Fruit fly (Drosophila melanogaster) S2 (cell line): ENCODE results near the gene CG8064.

Source experiments
- CG8478 ChIP-seq: fragments of >200 bp; optimal IDR thresholded peaks from 2 replicates; lab custom pipeline; 2018
- CTCF ChIP-seq, 2 experiments: fragments of >200 bp; optimal IDR thresholded peaks; 2 replicates each; lab custom pipeline; 2018

CG8064 gene

DNA sequence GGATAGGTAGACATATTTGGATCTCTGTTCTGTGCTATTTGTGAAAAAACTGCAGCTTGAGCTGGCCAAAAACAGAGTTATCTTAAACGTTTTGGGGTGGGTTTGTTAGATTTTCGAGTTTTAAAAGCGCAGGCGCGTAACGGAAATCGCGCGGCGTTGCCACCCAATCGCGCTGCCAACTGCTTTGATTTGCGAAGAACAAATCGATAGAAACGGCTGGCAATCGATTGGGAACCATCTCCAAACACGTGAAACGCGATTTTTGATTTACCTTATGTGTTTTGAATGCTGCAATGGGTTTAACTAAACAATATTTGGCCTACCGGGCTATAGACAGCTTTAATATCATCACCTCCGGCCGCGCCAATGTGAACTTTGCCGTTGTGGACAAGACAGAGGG lies at the start of gene CG8064, which contains the start of gene CG14312:
Gene CG8064 (plus strand): TSS at position 220 of the 400 bp plus-strand sequence.
Gene CG14312 (minus strand): TSS at position 88 of the 400 bp plus-strand sequence.
- peak; percentile 42 for TF ChIP-seq CTCF (optimal IDR thresholded peaks at IDR 0.05; lab: Kevin White, UChicago)
- TF ChIP-seq CG8478 (lab: Kevin White, UChicago) = no peak

DNA sequence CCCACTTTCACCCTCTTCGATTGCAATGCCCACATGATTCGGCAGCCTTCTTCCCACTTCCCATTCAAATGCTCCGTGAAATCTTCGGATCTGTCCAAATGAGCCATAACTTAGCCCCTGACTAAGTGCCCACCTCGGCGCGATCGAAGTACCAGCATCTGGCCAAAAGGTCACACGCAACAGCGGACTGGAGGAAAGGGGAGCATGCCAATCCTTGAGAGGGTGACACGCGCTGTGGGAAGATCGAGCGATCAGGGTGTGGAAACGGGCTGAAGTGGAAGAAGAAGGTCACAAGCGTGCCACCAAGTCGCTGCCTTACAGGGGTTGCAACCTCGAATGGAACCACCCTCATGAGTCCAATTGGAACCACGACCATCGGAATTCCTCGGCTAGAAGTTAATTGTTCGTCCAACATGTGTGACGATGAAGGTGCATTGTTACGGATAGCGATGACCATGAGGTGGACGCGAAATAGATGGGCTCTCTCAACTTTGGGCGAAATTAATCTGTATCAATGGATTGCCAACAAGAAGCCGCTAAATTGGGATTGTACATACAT lies 48.7 kb upstream of the CG8064 start:
- no peak for TF ChIP-seq CG8478 (lab: Kevin White, UChicago)
- TF ChIP-seq CTCF (optimal IDR thresholded peaks at IDR 0.05; lab: Kevin White, UChicago) = no peak

DNA sequence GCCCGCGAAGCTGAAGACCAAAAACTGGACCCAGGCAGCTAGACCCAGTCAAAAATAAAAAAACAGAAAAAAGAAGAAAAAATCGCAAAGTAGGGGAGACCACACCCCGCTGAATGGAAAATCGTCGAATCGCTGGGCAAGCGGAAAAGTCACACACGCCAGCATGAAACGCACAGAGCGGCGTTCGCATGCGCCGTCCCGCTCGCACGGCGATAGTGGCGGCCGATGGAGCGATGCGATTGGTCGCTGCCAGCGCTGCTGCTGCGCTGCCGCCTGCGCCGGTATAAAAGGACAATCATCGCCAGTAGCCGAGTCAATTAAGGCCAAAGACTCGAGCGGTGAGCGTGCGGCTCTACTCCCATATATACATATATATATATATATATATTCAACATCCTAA lies 47.6 kb upstream of the CG8064 start, which contains the start of gene repo:
Gene repo (plus strand): TSS at position 314 of the 400 bp plus-strand sequence.
- no peak for TF ChIP-seq CTCF (optimal IDR thresholded peaks at IDR 0.05; lab: Kevin White, UChicago)
- no peak for TF ChIP-seq CG8478 (lab: Kevin White, UChicago)

DNA sequence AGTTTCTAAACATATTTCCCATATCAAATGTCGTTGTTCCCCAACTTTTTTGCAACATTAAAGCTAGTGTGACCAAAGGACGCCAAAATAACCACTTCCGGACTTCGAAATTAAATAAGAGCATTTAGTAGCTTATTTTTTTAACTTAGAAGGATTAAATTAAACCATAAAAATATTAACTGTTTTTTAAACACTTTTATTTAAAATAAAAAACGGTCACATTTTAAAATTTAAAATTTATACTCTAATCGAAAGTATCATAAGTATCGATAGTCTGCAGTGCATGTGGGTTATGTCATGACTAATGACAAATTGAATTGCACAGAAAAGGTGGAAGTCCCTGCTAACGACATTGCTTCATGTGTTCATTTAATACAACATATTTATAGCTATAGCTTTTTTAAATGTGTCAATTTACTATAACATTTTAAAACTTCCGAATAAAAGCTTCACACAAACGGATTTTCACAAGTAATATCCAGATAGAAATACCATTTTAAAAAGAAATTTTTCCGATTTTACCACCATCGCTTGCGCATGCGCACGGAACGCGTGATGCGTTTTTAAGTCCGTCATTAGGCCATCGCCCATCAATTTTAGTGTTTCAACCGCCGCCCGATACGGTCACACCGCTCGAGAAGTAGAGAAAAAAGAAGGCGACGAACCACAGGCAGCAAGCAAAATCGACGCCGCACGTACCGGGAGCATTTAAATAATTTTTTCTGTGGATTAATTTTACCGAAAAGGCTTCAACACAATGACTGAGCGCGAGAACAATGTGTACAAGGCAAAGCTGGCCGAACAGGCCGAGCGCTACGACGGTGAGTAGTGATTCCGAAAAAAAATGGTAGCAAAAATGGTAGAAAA lies 41.1 kb upstream of the CG8064 start, which contains the start of the genes CG7156 and 14-3-3epsilon:
Gene CG7156 (minus strand): TSS at position 71 of the 867 bp plus-strand sequence.
Gene 14-3-3epsilon (plus strand): TSS at position 443 of the 867 bp plus-strand sequence.
- TF ChIP-seq CTCF (optimal IDR thresholded peaks at IDR 0.05; lab: Kevin White, UChicago) = peak in 1 of 2 experiments; percentile 8
- TF ChIP-seq CG8478 (lab: Kevin White, UChicago) = no peak

DNA sequence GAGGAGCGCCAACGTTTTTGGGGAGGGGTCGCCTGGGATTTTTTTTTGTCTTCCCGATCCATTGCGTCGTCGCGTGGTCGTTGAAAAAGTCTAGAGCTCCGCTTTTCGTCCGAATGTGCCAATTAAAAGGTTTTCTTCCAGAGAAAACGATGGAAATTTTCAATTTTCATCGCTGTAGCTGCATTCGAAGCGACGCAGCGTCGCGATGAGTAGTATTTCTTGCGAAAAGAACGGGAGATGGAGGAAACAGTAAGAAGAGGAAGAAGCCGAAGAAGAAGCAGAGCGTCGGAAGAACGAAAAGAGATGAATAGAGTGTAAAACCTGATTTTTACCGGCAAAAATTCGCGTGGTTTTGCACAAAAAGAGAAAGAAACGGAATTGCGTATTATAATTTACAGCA lies 40.5 kb upstream of the CG8064 start:
- TF ChIP-seq CG8478 (lab: Kevin White, UChicago) = no peak
- TF ChIP-seq CTCF (optimal IDR thresholded peaks at IDR 0.05; lab: Kevin White, UChicago) = no peak

DNA sequence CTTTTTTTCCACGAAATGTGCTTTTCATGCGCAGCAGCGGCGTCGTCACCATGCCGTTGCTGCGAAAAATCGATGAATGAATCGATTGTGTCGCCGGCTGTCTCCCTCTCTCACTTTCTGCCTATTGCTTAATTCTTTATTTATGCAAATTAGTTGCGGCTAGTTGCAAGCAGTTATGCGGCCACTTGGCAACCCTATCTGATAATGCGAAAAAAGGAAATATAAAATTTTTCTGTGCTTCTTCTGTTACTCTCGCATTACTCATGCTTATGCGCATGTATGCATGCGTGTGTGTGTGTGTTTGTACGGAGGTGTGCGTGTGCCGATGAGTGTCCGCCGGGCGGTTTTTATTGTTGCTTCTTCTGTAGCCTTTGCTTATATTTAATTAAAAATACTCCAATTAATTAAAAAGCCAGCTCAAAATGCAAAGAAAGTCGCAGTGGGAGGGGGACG lies 39.7 kb upstream of the CG8064 start:
- TF ChIP-seq CG8478 (lab: Kevin White, UChicago) = no peak
- no peak for TF ChIP-seq CTCF (optimal IDR thresholded peaks at IDR 0.05; lab: Kevin White, UChicago)

DNA sequence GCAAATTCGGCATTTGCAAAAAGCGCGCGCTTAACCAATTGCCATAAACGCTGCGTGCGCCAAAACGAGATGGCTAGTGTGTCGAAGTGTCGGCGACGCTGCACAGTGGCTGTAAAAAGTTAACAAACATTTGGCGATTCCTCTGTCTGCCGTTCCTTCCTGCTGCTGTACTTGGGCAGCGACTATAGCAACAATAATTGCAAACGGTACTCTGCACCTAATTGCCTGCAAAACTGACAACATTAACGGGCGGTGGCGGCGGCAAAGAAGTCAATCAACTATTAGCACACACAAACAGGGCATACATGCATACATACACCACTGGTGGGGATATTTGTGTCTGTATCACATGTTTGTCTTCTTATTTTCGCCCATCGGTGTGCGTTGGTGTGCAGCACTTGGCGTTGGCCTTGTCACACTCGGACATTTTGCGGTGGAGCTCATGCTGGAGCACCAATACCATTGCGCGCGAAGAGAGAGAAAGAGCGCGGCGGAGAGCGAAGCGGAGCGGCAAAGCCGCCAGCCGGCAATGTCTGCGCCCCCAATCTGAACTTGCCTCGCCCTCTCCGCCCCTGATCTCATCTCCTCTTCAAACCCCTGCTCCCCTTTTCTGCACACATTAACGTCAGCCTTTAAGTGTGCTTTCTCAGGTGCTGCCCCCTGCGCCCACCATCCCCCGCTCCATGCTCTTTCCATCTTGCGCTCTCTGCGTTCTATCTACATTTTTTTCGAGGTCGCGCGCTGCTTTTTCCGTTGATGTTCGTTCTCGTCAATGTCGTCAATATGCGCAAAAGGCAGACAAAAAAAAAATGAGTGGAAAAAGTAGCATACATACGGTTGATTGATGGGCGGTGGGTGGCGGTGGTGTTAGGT lies 39.1 kb upstream of the CG8064 start:
- no peak for TF ChIP-seq CTCF (optimal IDR thresholded peaks at IDR 0.05; lab: Kevin White, UChicago)
- peak; percentile 33 for TF ChIP-seq CG8478 (lab: Kevin White, UChicago)

DNA sequence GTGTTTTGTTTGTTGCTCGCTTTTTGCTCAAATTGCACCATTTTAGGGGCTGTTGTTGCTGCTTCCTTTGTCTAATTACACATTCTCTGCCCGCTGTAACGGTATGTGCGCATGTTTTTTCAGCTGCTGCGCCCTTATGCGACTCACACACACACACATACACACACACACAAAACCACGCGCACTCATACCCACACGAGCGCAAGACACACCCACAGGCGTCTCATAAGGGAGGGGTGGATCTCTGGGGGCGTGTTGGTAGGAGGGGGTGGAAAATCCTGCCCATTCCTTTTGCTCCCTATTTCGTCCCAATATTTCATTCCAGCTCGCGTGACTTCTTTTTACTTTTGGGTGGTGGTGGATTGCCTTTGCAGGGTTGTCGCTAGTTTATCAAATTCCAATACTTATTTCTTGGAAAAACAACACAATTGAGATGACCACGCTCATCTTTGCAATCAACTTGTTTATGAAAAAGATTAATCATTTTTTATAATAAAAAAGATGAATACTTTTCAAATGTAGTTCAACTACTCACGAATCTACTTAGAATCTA lies 38.3 kb upstream of the CG8064 start:
- TF ChIP-seq CTCF (optimal IDR thresholded peaks at IDR 0.05; lab: Kevin White, UChicago) = no peak
- TF ChIP-seq CG8478 (lab: Kevin White, UChicago) = no peak

DNA sequence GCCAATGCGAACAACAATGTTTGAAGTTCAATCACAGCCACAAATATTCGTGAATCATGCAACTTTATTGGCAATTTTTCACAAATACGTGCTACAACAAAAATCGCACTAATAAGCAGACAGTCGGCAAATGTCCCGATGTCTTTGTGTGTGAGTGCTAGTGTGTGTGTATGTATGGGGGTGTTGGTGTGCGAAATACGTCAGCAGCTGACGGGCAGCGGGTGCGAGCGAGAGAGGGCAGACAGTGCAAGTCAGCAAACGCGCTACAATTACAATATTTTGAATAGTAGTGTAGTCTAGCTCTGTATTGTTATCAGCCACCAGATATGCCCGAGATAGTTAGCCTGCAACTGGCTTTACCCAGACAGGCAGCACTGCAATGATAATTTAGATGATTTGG lies 37.4 kb upstream of the CG8064 start:
- TF ChIP-seq CG8478 (lab: Kevin White, UChicago) (no peak), CTCF (optimal IDR thresholded peaks at IDR 0.05; lab: Kevin White, UChicago) (no peak)

DNA sequence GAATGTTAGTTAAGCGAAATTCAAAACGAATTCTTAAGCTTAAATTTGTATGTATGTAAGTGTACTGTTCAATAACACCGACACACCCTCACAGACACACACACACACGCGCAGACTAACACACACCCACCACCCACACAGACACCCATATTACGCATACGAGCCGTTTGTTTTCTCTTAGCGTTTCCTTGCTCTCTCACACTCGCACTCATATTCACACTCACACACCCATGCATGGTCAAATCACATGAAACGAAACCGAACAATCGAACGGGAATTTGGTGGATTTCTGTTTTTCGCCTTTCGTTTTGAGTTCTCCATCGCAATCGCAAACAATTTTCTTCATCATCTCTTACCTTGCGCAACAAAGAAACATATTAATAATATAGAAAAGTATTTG lies 34.2 kb upstream of the CG8064 start:
- TF ChIP-seq CTCF (optimal IDR thresholded peaks at IDR 0.05; lab: Kevin White, UChicago) = no peak
- no peak for TF ChIP-seq CG8478 (lab: Kevin White, UChicago)

DNA sequence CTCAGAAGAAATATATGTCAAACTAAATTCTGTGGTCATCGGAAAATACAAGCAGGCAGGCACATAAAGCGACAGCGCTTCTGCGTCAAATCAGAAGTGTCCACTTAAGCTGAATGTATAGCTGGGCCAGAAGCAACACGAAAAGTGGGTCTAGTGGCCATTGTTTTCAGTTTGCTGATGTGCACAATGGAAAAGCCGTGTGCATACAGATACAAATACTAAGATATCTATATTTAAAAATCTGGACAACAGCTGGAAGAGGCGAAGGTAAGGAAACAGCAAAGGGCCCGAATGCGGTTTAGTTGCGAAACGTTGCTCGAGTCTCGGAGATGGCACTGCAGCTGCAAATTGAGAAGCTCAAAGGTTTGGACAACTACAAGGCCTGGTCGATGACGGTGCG lies 32.6 kb upstream of the CG8064 start, which contains the start of gene CG18598:
Gene CG18598 (plus strand): TSS at position 301 of the 400 bp plus-strand sequence.
- TF ChIP-seq CTCF (optimal IDR thresholded peaks at IDR 0.05; lab: Kevin White, UChicago) = no peak
- no peak for TF ChIP-seq CG8478 (lab: Kevin White, UChicago)

DNA sequence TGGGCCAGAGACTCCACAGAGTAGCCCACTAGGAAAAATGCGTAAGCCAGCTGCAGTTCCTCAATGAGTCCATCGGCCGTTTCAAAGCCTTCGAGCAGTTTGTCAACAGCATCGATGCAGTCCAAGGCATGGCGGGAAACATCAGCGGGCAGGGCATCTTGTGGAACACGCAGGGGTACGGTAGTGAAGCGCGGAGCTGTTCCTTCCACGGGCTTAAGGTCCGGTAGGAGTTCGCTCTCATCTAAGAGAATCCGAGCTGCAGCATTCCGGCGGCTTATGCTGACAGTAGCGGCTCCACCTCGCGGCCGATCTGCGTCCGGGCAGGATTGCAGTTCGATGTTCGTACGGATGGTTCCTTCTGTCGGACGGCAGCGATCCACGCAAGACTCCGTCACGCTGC lies 31.6 kb upstream of the CG8064 start:
- no peak for TF ChIP-seq CTCF (optimal IDR thresholded peaks at IDR 0.05; lab: Kevin White, UChicago)
- TF ChIP-seq CG8478 (lab: Kevin White, UChicago) = no peak

DNA sequence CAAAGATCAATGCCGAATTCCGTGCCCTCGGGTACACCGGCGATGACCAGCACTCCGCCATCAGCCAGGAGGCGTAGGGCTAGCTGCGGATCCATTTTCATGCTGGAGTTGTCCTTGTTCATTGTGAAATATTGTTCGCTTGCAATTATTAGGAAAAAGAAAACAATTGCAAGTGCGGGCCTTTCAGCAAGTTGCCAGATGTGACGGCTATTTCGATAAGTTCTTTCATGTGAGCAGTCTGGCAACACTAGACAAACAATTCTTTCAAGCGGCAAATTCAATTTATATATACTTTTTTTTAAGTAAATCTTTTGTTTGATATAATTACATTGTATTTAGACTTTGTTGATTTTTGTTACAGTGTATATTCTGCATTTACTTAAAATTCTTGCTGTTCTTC lies 30.9 kb upstream of the CG8064 start, which contains the start of gene CG12320:
Gene CG12320 (minus strand): TSS at position 157 of the 400 bp plus-strand sequence.
- TF ChIP-seq CG8478 (lab: Kevin White, UChicago) (no peak), CTCF (optimal IDR thresholded peaks at IDR 0.05; lab: Kevin White, UChicago) (peak in 1 of 2 experiments; percentile 8)

DNA sequence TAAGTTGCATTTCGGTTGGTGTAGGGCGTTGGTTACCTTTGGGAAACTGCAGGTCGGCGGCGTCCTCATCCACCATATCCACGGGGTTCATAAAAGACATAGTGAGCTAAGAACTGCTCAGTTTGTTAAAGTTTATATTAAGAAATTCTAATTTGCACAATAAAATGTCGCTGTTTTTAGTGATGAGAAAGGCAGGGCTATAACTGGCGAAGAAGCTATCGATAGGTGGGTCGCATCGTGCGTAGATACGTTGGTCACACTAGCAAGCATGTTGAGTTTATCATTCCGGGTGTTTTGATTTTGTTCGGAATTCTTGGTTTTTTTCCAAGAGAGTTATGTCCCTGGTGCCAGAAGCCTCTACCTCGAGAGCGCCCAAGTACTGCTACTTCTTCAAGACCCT lies 28.2 kb upstream of the CG8064 start, which contains the start of the genes Ada2a, Polr2D, Tgs1 and moi:
Gene Ada2a (minus strand): TSS at position 207 of the 400 bp plus-strand sequence.
Gene Polr2D (minus strand): TSS at position 207 of the 400 bp plus-strand sequence.
Gene Tgs1 (plus strand): TSS at position 250 of the 400 bp plus-strand sequence.
Gene moi (plus strand): TSS at position 250 of the 400 bp plus-strand sequence.
- TF ChIP-seq CG8478 (lab: Kevin White, UChicago) = no peak
- TF ChIP-seq CTCF (optimal IDR thresholded peaks at IDR 0.05; lab: Kevin White, UChicago) = peak; percentile 1 to 28
